Worm (Caenorhabditis elegans) whole organism, young adult: ENCODE results near the gene H18N23.2.

Experiments
- B0035.1 ChIP-seq: sonication (generic microtip); optimal IDR thresholded peaks from 2 replicates; lab custom pipeline; 2016; ENCODE audit warnings: missing genetic modification characterization, mild to moderate bottlenecking, missing compliant biosample characterization, missing genotype, missing genetic modification reagents
- F33H1.4 ChIP-seq: fragments of 200-800 bp; sonication (Bioruptor generic); IDR thresholded peaks from 2 replicates; pipeline ENCODE4 v1.3.6; 2022; ENCODE audit warnings: missing genetic modification reagents, missing genetic modification characterization, missing compliant biosample characterization
- ama-1 ChIP-seq, 3 experiments: fragments of 150-350 bp in 1 of 3; sonication (generic microtip) in 2 of 3; optimal IDR thresholded peaks; 2 replicates each; lab custom pipeline; 2014 to 2018; ENCODE audit warnings: missing biosample characterization in 2 of 3, missing genetic modification characterization in 2 of 3, missing genetic modification reagents in 2 of 3
- bed-1 ChIP-seq: fragments of 200-800 bp; sonication (Bioruptor generic); IDR thresholded peaks from 2 replicates; pipeline ENCODE4 v1.3.6; 2022; ENCODE audit warnings: missing genetic modification reagents, missing genetic modification characterization, missing compliant biosample characterization
- egrh-3 ChIP-seq: fragments of 200-800 bp; sonication (Bioruptor generic); IDR thresholded peaks from 2 replicates; pipeline ENCODE4 v1.3.6; 2022; ENCODE audit warnings: missing genetic modification reagents, missing genetic modification characterization, missing compliant biosample characterization
- fkh-3 ChIP-seq: sonication (generic microtip); optimal IDR thresholded peaks from 2 replicates; lab custom pipeline; 2016; ENCODE audit warnings: mild to moderate bottlenecking, missing genetic modification characterization, missing compliant biosample characterization
- nfya-2 ChIP-seq: fragments of 200-800 bp; sonication (Bioruptor generic); IDR thresholded peaks from 2 replicates; pipeline ENCODE4 v1.3.6; 2022; ENCODE audit warnings: missing genetic modification reagents, missing genetic modification characterization, missing compliant biosample characterization
- nhr-27 ChIP-seq: fragments of 200-800 bp; sonication (Bioruptor generic); optimal IDR thresholded peaks from 2 replicates; lab custom pipeline; 2018; ENCODE audit warnings: mild to moderate bottlenecking, missing genetic modification characterization, moderate library complexity, missing compliant biosample characterization
- pha-4 ChIP-seq: fragments of 150-350 bp; sonication (generic microtip); optimal IDR thresholded peaks from 2 replicates; lab custom pipeline; 2014; ENCODE audit warnings: missing biosample characterization, missing genetic modification reagents, missing genetic modification characterization
- snpc-4 ChIP-seq, 5 experiments: fragments of 150-350 bp in 1 of 5; sonication (generic microtip) in 4 of 5; optimal IDR thresholded peaks; 2 replicates each; lab custom pipeline; 2014 to 2018; ENCODE audit warnings: missing genetic modification characterization in 5 of 5, missing biosample characterization in 3 of 5, antibody characterized with exemption in 2 of 5, mild to moderate bottlenecking in 2 of 5, missing compliant biosample characterization in 2 of 5, missing genotype in 2 of 5, moderate library complexity in 2 of 5, missing genetic modification reagents in 1 of 5
- tbp1 ChIP-seq: fragments of 200-800 bp; sonication (Bioruptor generic); optimal IDR thresholded peaks from 2 replicates; lab custom pipeline; 2018; ENCODE audit warnings: mild to moderate bottlenecking, missing genetic modification characterization, missing compliant biosample characterization
- unc-130 ChIP-seq: sonication (generic microtip); optimal IDR thresholded peaks from 2 replicates; lab custom pipeline; 2016; ENCODE audit warnings: missing genetic modification reagents, missing genetic modification characterization, missing compliant biosample characterization
- unc-62 ChIP-seq: fragments of 150-350 bp; optimal IDR thresholded peaks from 2 replicates; lab custom pipeline; 2014; ENCODE audit warnings: missing biosample characterization, missing genetic modification reagents, missing genetic modification characterization
- zfh-2 ChIP-seq: fragments of 200-800 bp; sonication (Bioruptor generic); conservative IDR thresholded peaks from 2 replicates; pipeline ENCODE4 v1.3.6; 2022; ENCODE audit warnings: missing genetic modification reagents, missing genetic modification characterization, missing compliant biosample characterization

DNA sequence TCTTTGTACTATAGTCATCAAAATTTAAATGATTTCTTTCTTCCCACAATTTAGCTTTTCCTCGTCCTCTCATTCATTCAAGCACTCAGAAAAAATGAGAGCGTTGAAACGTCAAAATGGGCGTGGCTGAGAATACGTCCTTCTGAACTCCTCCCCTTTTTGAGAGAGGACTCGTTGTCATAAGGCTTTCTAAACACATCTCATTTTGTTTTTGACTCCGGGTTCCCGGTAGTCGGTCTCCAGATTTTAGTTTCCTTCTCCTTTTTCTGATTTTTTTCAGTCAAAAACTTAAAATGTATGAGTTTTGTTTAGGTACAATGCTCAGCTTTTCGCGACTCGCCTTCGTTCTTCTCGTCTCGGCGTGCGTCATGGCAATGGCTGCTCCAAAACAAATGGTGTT lies 21.5 kb upstream of the H18N23.2 start, which contains the start of gene nlp-6:
- TF ChIP-seq egrh-3 (no peak), snpc-4 (GFP tag; optimal IDR thresholded peaks at IDR 0.05; lab: Kevin White, UChicago) (no peak), snpc-4 (tag; optimal IDR thresholded peaks at IDR 0.05; lab: Kevin White, UChicago) (no peak), B0035.1 (tag; lab: Kevin White, UChicago) (no peak), tbp1 (GFP tag; lab: Kevin White, UChicago) (no peak), unc-130 (GFP tag; lab: Kevin White, UChicago) (no peak), ama-1 (optimal IDR thresholded peaks at IDR 0.05; lab: Kevin White, UChicago) (no peak), ama-1 (GFP tag; optimal IDR thresholded peaks at IDR 0.05; lab: Kevin White, UChicago) (no peak), unc-62 (GFP tag; lab: Kevin White, UChicago) (no peak), zfh-2 (GFP tag; lab: Robert Waterston, UW) (no peak), nhr-27 (tag; lab: Kevin White, UChicago) (no peak), fkh-3 (no peak), bed-1 (no peak), pha-4 (tag; lab: Kevin White, UChicago) (no peak), F33H1.4 (GFP tag; lab: Robert Waterston, UW) (no peak), nfya-2 (GFP tag; lab: Robert Waterston, UW) (no peak)
